Fruit fly (Drosophila melanogaster) whole organism, embryonic: ENCODE data around the gene Phb1.

Experiments used
- Bgb ChIP-seq: fragments of 200-800 bp; sonication (Bioruptor generic); IDR thresholded peaks from 2 replicates; pipeline ENCODE4 v1.3.6; 2022; ENCODE audit warnings: missing biosample characterization, missing genetic modification characterization; ENCODE audit not compliant: partially characterized antibody
- CG10462 ChIP-seq: fragments of 200-800 bp; sonication (Bioruptor generic); optimal IDR thresholded peaks from 2 replicates; lab custom pipeline; 2016; ENCODE audit warnings: missing biosample characterization, missing genetic modification characterization
- CG11093 ChIP-seq: fragments of 200-800 bp; sonication (Bioruptor generic); IDR thresholded peaks from 3 replicates; pipeline ENCODE4 v1.3.6; 2022; ENCODE audit warnings: missing biosample characterization, missing genetic modification characterization
- CG12104 ChIP-seq: fragments of 200-800 bp; sonication (Bioruptor generic); optimal IDR thresholded peaks from 3 replicates; lab custom pipeline; 2016; ENCODE audit warnings: missing biosample characterization, missing genetic modification characterization
- CG14965 ChIP-seq: fragments of 200-800 bp; sonication (Bioruptor generic); optimal IDR thresholded peaks from 2 replicates; lab custom pipeline; 2016; ENCODE audit warnings: missing biosample characterization, missing genetic modification characterization, borderline replicate concordance
- CG15073 ChIP-seq: fragments of 200-800 bp; sonication (Bioruptor generic); optimal IDR thresholded peaks from 2 replicates; lab custom pipeline; 2016; ENCODE audit warnings: missing biosample characterization, missing genetic modification characterization
- CG15479 ChIP-seq: fragments of 200-800 bp; sonication (Bioruptor generic); optimal IDR thresholded peaks from 3 replicates; lab custom pipeline; 2019; ENCODE audit warnings: missing biosample characterization, mild to moderate bottlenecking, missing genetic modification characterization, moderate library complexity
- CG18262 ChIP-seq: fragments of 200-800 bp; optimal IDR thresholded peaks from 3 replicates; lab custom pipeline; 2019; ENCODE audit warnings: missing biosample characterization, mild to moderate bottlenecking, missing genetic modification characterization, moderate library complexity
- CG2199 ChIP-seq: fragments of 200-800 bp; sonication (Bioruptor generic); IDR thresholded peaks from 3 replicates; pipeline ENCODE4 v1.3.6; 2022; ENCODE audit warnings: missing biosample characterization, missing genetic modification characterization
- CG30403 ChIP-seq: fragments of 200-800 bp; sonication (Bioruptor generic); optimal IDR thresholded peaks from 3 replicates; lab custom pipeline; 2016; ENCODE audit warnings: missing biosample characterization, missing genetic modification characterization
- CG3163 ChIP-seq: fragments of 200-800 bp; sonication (Bioruptor generic); optimal IDR thresholded peaks from 3 replicates; lab custom pipeline; 2016; ENCODE audit warnings: missing biosample characterization, missing genetic modification characterization
- CG33213 ChIP-seq: fragments of 200-800 bp; sonication (Bioruptor generic); optimal IDR thresholded peaks from 3 replicates; lab custom pipeline; 2016; ENCODE audit warnings: missing biosample characterization, missing genetic modification characterization
- CG34224 ChIP-seq: fragments of 200-800 bp; sonication (Bioruptor generic); IDR thresholded peaks from 3 replicates; pipeline ENCODE4 v1.3.6; 2022; ENCODE audit warnings: missing biosample characterization, missing genetic modification characterization; ENCODE audit not compliant: partially characterized antibody
- CG4820 ChIP-seq: fragments of 200-800 bp; sonication (Bioruptor generic); optimal IDR thresholded peaks from 3 replicates; lab custom pipeline; 2016; ENCODE audit warnings: missing biosample characterization, missing genetic modification characterization
- CG5245 ChIP-seq: fragments of 200-800 bp; sonication (Bioruptor generic); optimal IDR thresholded peaks from 3 replicates; lab custom pipeline; 2016; ENCODE audit warnings: missing biosample characterization, missing genetic modification characterization
- CG6254 ChIP-seq: fragments of 200-800 bp; sonication (Bioruptor generic); optimal IDR thresholded peaks from 3 replicates; lab custom pipeline; 2017; ENCODE audit warnings: mild to moderate bottlenecking, missing biosample characterization, missing genetic modification reagents, missing genetic modification characterization
- CG6272 ChIP-seq: fragments of 200-800 bp; sonication (Bioruptor generic); IDR thresholded peaks from 2 replicates; pipeline ENCODE4 v1.3.6; 2022; ENCODE audit warnings: missing biosample characterization, missing genetic modification characterization
- CG7745 ChIP-seq: fragments of 200-800 bp; sonication (Bioruptor generic); optimal IDR thresholded peaks from 2 replicates; lab custom pipeline; 2018; ENCODE audit warnings: missing biosample characterization, mild to moderate bottlenecking, missing genetic modification characterization, moderate library complexity
- CG7963 ChIP-seq: fragments of 200-800 bp; sonication (Bioruptor generic); IDR thresholded peaks from 3 replicates; pipeline ENCODE4 v1.3.6; 2022; ENCODE audit warnings: missing biosample characterization, missing genetic modification characterization; ENCODE audit not compliant: partially characterized antibody
- CG8359 ChIP-seq: fragments of 200-800 bp; sonication (Bioruptor generic); optimal IDR thresholded peaks from 2 replicates; lab custom pipeline; 2017; ENCODE audit warnings: missing biosample characterization, mild to moderate bottlenecking, missing genetic modification characterization, borderline replicate concordance
- CG9932 ChIP-seq: fragments of 200-800 bp; sonication (Bioruptor generic); IDR thresholded peaks from 2 replicates; pipeline ENCODE4 v1.3.6; 2022; ENCODE audit warnings: missing biosample characterization, missing genetic modification characterization
- CHES-1-like ChIP-seq: fragments of 200-800 bp; sonication (Bioruptor generic); optimal IDR thresholded peaks from 2 replicates; lab custom pipeline; 2016; ENCODE audit warnings: missing biosample characterization, missing genetic modification characterization
- Chrac-16 ChIP-seq: fragments of 200-800 bp; sonication (Bioruptor generic); optimal IDR thresholded peaks from 3 replicates; lab custom pipeline; 2016; ENCODE audit warnings: missing biosample characterization, missing genetic modification characterization
- D ChIP-seq, 2 experiments: fragments of 200-800 bp in 1 of 2; fragments of >200 bp in 1 of 2; sonication (Bioruptor generic) in 1 of 2; optimal IDR thresholded peaks; 2 replicates in 1 of 2; 3 replicates in 1 of 2; lab custom pipeline; 2017; ENCODE audit warnings: mild to moderate bottlenecking in 1 of 2, missing biosample characterization in 1 of 2, missing genetic modification characterization in 1 of 2, missing genetic modification reagents in 1 of 2
- Dfd ChIP-seq, 2 experiments: fragments of >200 bp; optimal IDR thresholded peaks; 2 replicates each; lab custom pipeline; 2017; ENCODE audit warnings: missing biosample characterization in 2 of 2, missing genetic modification characterization in 2 of 2
- H2.0 ChIP-seq: fragments of 200-800 bp; sonication (Bioruptor generic); IDR thresholded peaks from 2 replicates; pipeline ENCODE4 v1.3.6; 2022; ENCODE audit warnings: missing biosample characterization, missing genetic modification characterization
- Hr78 ChIP-seq, 2 experiments: fragments of 200-800 bp in 1 of 2; fragments of >200 bp in 1 of 2; sonication (Bioruptor generic) in 1 of 2; optimal IDR thresholded peaks; 2 replicates each; lab custom pipeline; 2017 to 2019; ENCODE audit warnings: missing biosample characterization in 2 of 2, missing genetic modification characterization in 2 of 2, mild to moderate bottlenecking in 1 of 2, moderate library complexity in 1 of 2
- MBD-R2 ChIP-seq: fragments of 200-800 bp; sonication (Bioruptor generic); IDR thresholded peaks from 2 replicates; pipeline ENCODE4 v1.3.6; 2022; ENCODE audit warnings: missing biosample characterization, missing genetic modification characterization
- NC2β ChIP-seq: fragments of 200-800 bp; sonication (Bioruptor generic); optimal IDR thresholded peaks from 2 replicates; lab custom pipeline; 2016; ENCODE audit warnings: missing biosample characterization, missing genetic modification characterization
- Pdp1 ChIP-seq, 2 experiments: fragments of 200-800 bp; sonication (Bioruptor generic); optimal IDR thresholded peaks; 3 replicates each; lab custom pipeline; 2016; ENCODE audit warnings: missing biosample characterization in 2 of 2, missing genetic modification characterization in 2 of 2, mild to moderate bottlenecking in 1 of 2, moderate library complexity in 1 of 2
- Rfx ChIP-seq: fragments of 200-800 bp; sonication (Bioruptor generic); IDR thresholded peaks from 2 replicates; pipeline ENCODE4 v1.3.6; 2022; ENCODE audit warnings: missing biosample characterization, missing genetic modification characterization
- cad ChIP-seq: fragments of >200 bp; optimal IDR thresholded peaks from 2 replicates; lab custom pipeline; 2017; ENCODE audit warnings: missing biosample characterization, missing genetic modification characterization
- chm ChIP-seq: fragments of 200-800 bp; sonication (Bioruptor generic); IDR thresholded peaks from 2 replicates; pipeline ENCODE4 v1.3.6; 2022; ENCODE audit warnings: missing biosample characterization, missing genetic modification characterization
- chn ChIP-seq: fragments of 200-800 bp; sonication (Bioruptor generic); optimal IDR thresholded peaks from 2 replicates; lab custom pipeline; 2016; ENCODE audit warnings: missing biosample characterization, missing genetic modification characterization
- fd3F ChIP-seq: fragments of 200-800 bp; sonication (Bioruptor generic); optimal IDR thresholded peaks from 2 replicates; lab custom pipeline; 2018; ENCODE audit warnings: missing biosample characterization, mild to moderate bottlenecking, missing genetic modification characterization, moderate library complexity
- lbe ChIP-seq: fragments of 200-800 bp; sonication (Bioruptor generic); optimal IDR thresholded peaks from 2 replicates; lab custom pipeline; 2016; ENCODE audit warnings: missing biosample characterization, mild to moderate bottlenecking, missing genetic modification characterization
- mld ChIP-seq: fragments of 200-800 bp; sonication (Bioruptor generic); IDR thresholded peaks from 3 replicates; pipeline ENCODE4 v1.3.6; 2022; ENCODE audit warnings: missing biosample characterization, missing genetic modification characterization; ENCODE audit not compliant: partially characterized antibody
- org-1 ChIP-seq: fragments of 200-800 bp; sonication (Bioruptor generic); optimal IDR thresholded peaks from 2 replicates; lab custom pipeline; 2017; ENCODE audit warnings: missing biosample characterization, missing genetic modification characterization
- pan ChIP-seq, 4 experiments: fragments of >200 bp in 3 of 4; fragments of 200-800 bp in 1 of 4; sonication (Bioruptor generic) in 1 of 4; optimal IDR thresholded peaks in 3 of 4; IDR thresholded peaks in 1 of 4; 2 replicates each; pipeline versions ENCODE4 v1.3.6 to Lab custom; 2017 to 2022; ENCODE audit warnings: missing biosample characterization in 2 of 4, missing genetic modification characterization in 2 of 4, mixed read lengths in 1 of 4
- pita ChIP-seq: fragments of 200-800 bp; sonication (Bioruptor generic); optimal IDR thresholded peaks from 2 replicates; lab custom pipeline; 2017; ENCODE audit warnings: missing biosample characterization, mild to moderate bottlenecking, missing genetic modification characterization
- sd ChIP-seq: fragments of 200-800 bp; sonication (Bioruptor generic); optimal IDR thresholded peaks from 3 replicates; lab custom pipeline; 2018; ENCODE audit warnings: missing biosample characterization, mild to moderate bottlenecking, missing genetic modification characterization, moderate library complexity
- sens-2 ChIP-seq: fragments of 200-800 bp; sonication (Bioruptor generic); IDR thresholded peaks from 2 replicates; pipeline ENCODE4 v1.3.6; 2022; ENCODE audit warnings: missing biosample characterization, missing genetic modification characterization
- slou ChIP-seq: fragments of 200-800 bp; sonication (Bioruptor generic); optimal IDR thresholded peaks from 3 replicates; lab custom pipeline; 2016; ENCODE audit warnings: missing biosample characterization, missing genetic modification characterization
- tll ChIP-seq, 2 experiments: fragments of 200-800 bp in 1 of 2; fragments of >200 bp in 1 of 2; sonication (Bioruptor generic) in 1 of 2; optimal IDR thresholded peaks; 2 replicates each; lab custom pipeline; 2017 to 2019; ENCODE audit warnings: missing biosample characterization in 2 of 2, missing genetic modification characterization in 2 of 2, mild to moderate bottlenecking in 1 of 2, moderate library complexity in 1 of 2
- trem ChIP-seq: fragments of 200-800 bp; optimal IDR thresholded peaks from 3 replicates; lab custom pipeline; 2019; ENCODE audit warnings: missing biosample characterization, mild to moderate bottlenecking, missing genetic modification characterization, moderate library complexity
- usp ChIP-seq: fragments of >200 bp; optimal IDR thresholded peaks from 2 replicates; lab custom pipeline; 2017; ENCODE audit warnings: missing biosample characterization, missing genetic modification characterization
- wdn ChIP-seq: fragments of 200-800 bp; sonication (Bioruptor generic); IDR thresholded peaks from 2 replicates; pipeline ENCODE4 v1.3.6; 2022; ENCODE audit warnings: missing biosample characterization, missing genetic modification characterization
- zfh1 ChIP-seq: fragments of 200-800 bp; sonication (Bioruptor generic); IDR thresholded peaks from 3 replicates; pipeline ENCODE4 v1.3.6; 2022; ENCODE audit warnings: missing biosample characterization, missing genetic modification characterization

Gene Phb1

DNA sequence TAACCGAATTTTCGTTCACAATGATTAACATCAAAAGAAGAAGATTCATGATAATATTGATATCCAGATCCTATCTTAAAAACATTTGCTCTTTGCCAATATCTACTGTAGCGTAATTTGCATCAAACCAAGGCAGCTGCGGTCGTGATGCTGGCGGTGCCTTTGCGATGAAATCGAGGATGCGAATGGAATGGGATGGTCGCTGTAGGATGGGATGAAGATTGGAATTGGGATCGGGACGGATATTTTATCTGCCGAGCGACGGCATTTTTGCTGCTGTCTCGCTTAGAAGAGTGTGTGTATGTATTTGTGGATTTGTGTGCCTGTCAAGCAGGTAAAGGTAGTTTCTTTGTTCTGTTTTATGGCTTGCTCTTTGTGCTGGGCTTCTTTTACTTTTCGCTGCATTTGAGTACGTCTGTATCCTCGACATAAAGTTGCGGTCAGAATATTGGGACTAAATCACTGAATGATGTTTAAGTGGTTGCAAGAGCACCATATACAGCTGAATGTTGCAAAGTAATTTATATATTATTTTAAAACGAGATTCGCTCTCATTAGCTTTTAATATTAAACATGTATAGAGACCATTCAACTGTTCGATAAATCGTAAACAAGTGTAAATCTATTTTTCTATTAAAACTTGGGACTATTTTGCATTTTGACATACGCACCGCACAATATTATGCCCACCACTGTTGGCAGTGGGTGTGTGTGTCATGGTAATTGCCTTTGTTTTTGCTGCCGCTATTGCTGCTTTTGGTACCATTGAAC is 38.8 kb upstream of the Phb1 start (continued):
- TF ChIP-seq CG14965 = no peak
- no peak for TF ChIP-seq CG4820 (GFP tag; lab: Kevin White, UChicago)
- TF ChIP-seq CG15073 = peak; percentile 94
- TF ChIP-seq CHES-1-like (GFP tag; lab: Kevin White, UChicago) = no peak
- no peak for TF ChIP-seq Dfd (GFP tag; optimal IDR thresholded peaks at IDR 0.05; lab: Kevin White, UChicago)
- peak; percentile 16 for TF ChIP-seq CG18262 (tag; lab: Kevin White, UChicago)
- no peak for TF ChIP-seq CG3163 (GFP tag; lab: Kevin White, UChicago)
- no peak for TF ChIP-seq mld (GFP tag; lab: Robert Waterston, UW)
- no peak for TF ChIP-seq zfh1 (GFP tag; lab: Robert Waterston, UW)
- TF ChIP-seq CG12104 = no peak
- TF ChIP-seq CG8359 (GFP tag; lab: Kevin White, UChicago) = no peak
- TF ChIP-seq Rfx (GFP tag; lab: Robert Waterston, UW) = 0 out of 2 replicates have a peak, but pooled peaks have one; percentile 4
- TF ChIP-seq D (optimal IDR thresholded peaks at IDR 0.05; lab: Kevin White, UChicago) = peak; percentile 27
- no peak for TF ChIP-seq D (GFP tag; optimal IDR thresholded peaks at IDR 0.05; lab: Kevin White, UChicago)
- TF ChIP-seq pita (GFP tag; lab: Kevin White, UChicago) = no peak
- TF ChIP-seq CG34224 (GFP tag; lab: Robert Waterston, UW) = no peak
- TF ChIP-seq H2.0 (GFP tag; lab: Robert Waterston, UW) = no peak
- TF ChIP-seq org-1 (GFP tag; lab: Kevin White, UChicago) = no peak
- no peak for TF ChIP-seq CG6272 (GFP tag; lab: Robert Waterston, UW)
- no peak for TF ChIP-seq CG10462 (GFP tag; lab: Kevin White, UChicago)
- peak; percentile 46 for TF ChIP-seq lbe (GFP tag; lab: Kevin White, UChicago)
- no peak for TF ChIP-seq CG11093
- no peak for TF ChIP-seq Hr78 (GFP tag; optimal IDR thresholded peaks at IDR 0.05; lab: Kevin White, UChicago)
- no peak for TF ChIP-seq trem (tag; lab: Kevin White, UChicago)
- TF ChIP-seq MBD-R2 (GFP tag; lab: Robert Waterston, UW) = no peak
- no peak for TF ChIP-seq pan (optimal IDR thresholded peaks at IDR 0.05; lab: Kevin White, UChicago)
- peak in 1 of 2 experiments; percentile 12 for TF ChIP-seq pan (GFP tag; optimal IDR thresholded peaks at IDR 0.05 in 1 of 2, IDR thresholded peaks at IDR 0.05 in 1 of 2)
- TF ChIP-seq CG5245 (GFP tag; lab: Kevin White, UChicago) = no peak
- TF ChIP-seq CG15479 (GFP tag; lab: Kevin White, UChicago) = peak; percentile 96
- TF ChIP-seq sd = no peak
- TF ChIP-seq usp (GFP tag; lab: Kevin White, UChicago) = no peak
- TF ChIP-seq CG9932 (GFP tag; lab: Robert Waterston, UW) = no peak
- TF ChIP-seq Chrac-16 (GFP tag; lab: Kevin White, UChicago) = no peak
- no peak for TF ChIP-seq fd3F (GFP tag; lab: Kevin White, UChicago)
- no peak for TF ChIP-seq sens-2 (GFP tag; lab: Robert Waterston, UW)
- no peak for TF ChIP-seq slou (GFP tag; lab: Kevin White, UChicago)
- TF ChIP-seq NC2β = no peak
- TF ChIP-seq cad (GFP tag; lab: Kevin White, UChicago) = peak; percentile 82
- no peak for TF ChIP-seq Bgb
- no peak for TF ChIP-seq Pdp1 (GFP tag; optimal IDR thresholded peaks at IDR 0.05; lab: Kevin White, UChicago)
- peak; percentile 55; the same call in 2 of the 3 replicates for TF ChIP-seq CG2199 (GFP tag; lab: Robert Waterston, UW)
- TF ChIP-seq chn (GFP tag; lab: Kevin White, UChicago) = no peak
- no peak for TF ChIP-seq CG30403 (GFP tag; lab: Kevin White, UChicago)
- TF ChIP-seq CG33213 (GFP tag; lab: Kevin White, UChicago) = no peak
- no peak for TF ChIP-seq CG7745 (tag; lab: Kevin White, UChicago)
- TF ChIP-seq wdn = no peak
- TF ChIP-seq chm (GFP tag; lab: Robert Waterston, UW) = no peak
- no peak for TF ChIP-seq CG7963
- TF ChIP-seq tll (GFP tag; optimal IDR thresholded peaks at IDR 0.05; lab: Kevin White, UChicago) = peak in 1 of 2 experiments; percentile 37
- TF ChIP-seq CG6254 (GFP tag; lab: Kevin White, UChicago) = peak; percentile 7
